Worm (Caenorhabditis elegans) whole organism, late embryonic: ENCODE results near the gene stc-1.

Experiments
- F13H6.1 ChIP-seq: sonication (generic microtip); optimal IDR thresholded peaks from 2 replicates; lab custom pipeline; 2016; ENCODE audit warnings: missing genetic modification characterization, missing compliant biosample characterization
- K02D7.2 ChIP-seq: sonication (generic microtip); optimal IDR thresholded peaks from 2 replicates; lab custom pipeline; 2017; ENCODE audit warnings: mild to moderate bottlenecking, missing genetic modification characterization, missing compliant biosample characterization
- K09A11.1 ChIP-seq: sonication (generic microtip); optimal IDR thresholded peaks from 2 replicates; lab custom pipeline; 2017; ENCODE audit warnings: antibody characterized with exemption, mild to moderate bottlenecking, missing genetic modification characterization, missing compliant biosample characterization; ENCODE audit not compliant: insufficient read depth
- T23F11.4 ChIP-seq: fragments of 200-800 bp; sonication (Bioruptor generic); optimal IDR thresholded peaks from 2 replicates; lab custom pipeline; 2018; ENCODE audit warnings: mild to moderate bottlenecking, missing genetic modification characterization, missing compliant biosample characterization
- Y22D7AL.16 ChIP-seq: sonication (generic microtip); optimal IDR thresholded peaks from 2 replicates; lab custom pipeline; 2016; ENCODE audit warnings: missing genetic modification characterization, missing compliant biosample characterization
- ama-1 ChIP-seq: fragments of 150-350 bp; optimal IDR thresholded peaks from 2 replicates; lab custom pipeline; 2014
- ceh-18 ChIP-seq: sonication (generic microtip); optimal IDR thresholded peaks from 2 replicates; lab custom pipeline; 2016; ENCODE audit warnings: missing genetic modification characterization, missing compliant biosample characterization
- ceh-31 ChIP-seq: sonication (generic microtip); optimal IDR thresholded peaks from 2 replicates; lab custom pipeline; 2016; ENCODE audit warnings: missing genetic modification characterization, missing compliant biosample characterization
- ceh-34 ChIP-seq: sonication (generic microtip); optimal IDR thresholded peaks from 2 replicates; lab custom pipeline; 2016; ENCODE audit warnings: mild to moderate bottlenecking, missing genetic modification characterization, missing compliant biosample characterization
- ceh-6 ChIP-seq: fragments of 200-800 bp; sonication (Bioruptor generic); optimal IDR thresholded peaks from 2 replicates; lab custom pipeline; 2018; ENCODE audit warnings: mild to moderate bottlenecking, missing genetic modification characterization, missing compliant biosample characterization
- elt-4 ChIP-seq: sonication (generic microtip); optimal IDR thresholded peaks from 2 replicates; lab custom pipeline; 2016; ENCODE audit warnings: missing genetic modification characterization, missing compliant biosample characterization
- ets-4 ChIP-seq: sonication (generic microtip); optimal IDR thresholded peaks from 2 replicates; lab custom pipeline; 2016; ENCODE audit warnings: missing genetic modification characterization, missing compliant biosample characterization
- eyg-1 ChIP-seq: sonication (generic microtip); optimal IDR thresholded peaks from 2 replicates; lab custom pipeline; 2016; ENCODE audit warnings: missing genotype, missing genetic modification characterization, missing compliant biosample characterization
- fkh-10 ChIP-seq: fragments of 150-350 bp; optimal IDR thresholded peaks from 2 replicates; lab custom pipeline; 2014; ENCODE audit warnings: missing biosample characterization, missing genetic modification reagents, missing genetic modification characterization
- fkh-6 ChIP-seq: sonication (generic microtip); optimal IDR thresholded peaks from 2 replicates; lab custom pipeline; 2016; ENCODE audit warnings: missing genetic modification characterization, missing compliant biosample characterization
- gmeb-2 ChIP-seq: sonication (generic microtip); optimal IDR thresholded peaks from 2 replicates; lab custom pipeline; 2016; ENCODE audit warnings: missing genetic modification characterization, inconsistent platforms, missing compliant biosample characterization
- hlh-13 ChIP-seq: fragments of 200-800 bp; sonication (Bioruptor generic); optimal IDR thresholded peaks from 2 replicates; lab custom pipeline; 2018; ENCODE audit warnings: mild to moderate bottlenecking, missing genetic modification characterization, missing compliant biosample characterization
- hlh-15 ChIP-seq: sonication (generic microtip); optimal IDR thresholded peaks from 2 replicates; lab custom pipeline; 2016; ENCODE audit warnings: missing genetic modification characterization, missing compliant biosample characterization
- madf-2 ChIP-seq: sonication (generic microtip); optimal IDR thresholded peaks from 2 replicates; lab custom pipeline; 2017; ENCODE audit warnings: missing genetic modification characterization, missing compliant biosample characterization
- nfya-1 ChIP-seq: sonication (generic microtip); optimal IDR thresholded peaks from 2 replicates; lab custom pipeline; 2017; ENCODE audit warnings: missing genetic modification characterization, mild to moderate bottlenecking, missing compliant biosample characterization, antibody characterized with exemption, moderate library complexity
- nhr-11 ChIP-seq: fragments of 150-350 bp; optimal IDR thresholded peaks from 2 replicates; lab custom pipeline; 2014; ENCODE audit warnings: missing biosample characterization, missing genetic modification characterization
- nhr-232 ChIP-seq: sonication (generic microtip); optimal IDR thresholded peaks from 2 replicates; lab custom pipeline; 2016; ENCODE audit warnings: missing genetic modification characterization, missing compliant biosample characterization
- npax-4 ChIP-seq: sonication (generic microtip); optimal IDR thresholded peaks from 2 replicates; lab custom pipeline; 2016; ENCODE audit warnings: missing genetic modification characterization, missing compliant biosample characterization
- odd-2 ChIP-seq: sonication (generic microtip); optimal IDR thresholded peaks from 2 replicates; lab custom pipeline; 2017; ENCODE audit warnings: antibody characterized with exemption, mild to moderate bottlenecking, missing genetic modification characterization, missing compliant biosample characterization
- pag-3 ChIP-seq: sonication (generic microtip); optimal IDR thresholded peaks from 2 replicates; lab custom pipeline; 2016; ENCODE audit warnings: missing compliant biosample characterization, missing genetic modification characterization, borderline replicate concordance
- pha-2 ChIP-seq: sonication (generic microtip); optimal IDR thresholded peaks from 2 replicates; lab custom pipeline; 2017; ENCODE audit warnings: mild to moderate bottlenecking, missing genetic modification characterization, missing compliant biosample characterization
- pha-4 ChIP-seq: fragments of 150-350 bp; optimal IDR thresholded peaks from 2 replicates; lab custom pipeline; 2018; ENCODE audit warnings: missing biosample characterization, missing genetic modification reagents, missing genetic modification characterization
- pqm-1 ChIP-seq: sonication (generic microtip); optimal IDR thresholded peaks from 2 replicates; lab custom pipeline; 2016; ENCODE audit warnings: missing genetic modification characterization, missing compliant biosample characterization
- pros-1 ChIP-seq: fragments of 150-350 bp; optimal IDR thresholded peaks from 2 replicates; lab custom pipeline; 2014; ENCODE audit warnings: missing biosample characterization, missing genetic modification reagents, missing genetic modification characterization
- sox-4 ChIP-seq: sonication (generic microtip); optimal IDR thresholded peaks from 2 replicates; lab custom pipeline; 2017; ENCODE audit warnings: mild to moderate bottlenecking, missing genetic modification characterization, inconsistent platforms, missing compliant biosample characterization
- syd-9 ChIP-seq: sonication (generic microtip); optimal IDR thresholded peaks from 2 replicates; lab custom pipeline; 2016; ENCODE audit warnings: mild to moderate bottlenecking, missing genetic modification characterization, moderate library complexity, missing compliant biosample characterization
- tbx-2 ChIP-seq: sonication (generic microtip); optimal IDR thresholded peaks from 2 replicates; lab custom pipeline; 2016; ENCODE audit warnings: missing genetic modification characterization, missing compliant biosample characterization
- ttx-3 ChIP-seq: sonication (generic microtip); optimal IDR thresholded peaks from 2 replicates; lab custom pipeline; 2016; ENCODE audit warnings: missing genetic modification reagents, missing genetic modification characterization, missing compliant biosample characterization
- unc-42 ChIP-seq: sonication (generic microtip); optimal IDR thresholded peaks from 2 replicates; lab custom pipeline; 2016; ENCODE audit warnings: missing genotype, missing genetic modification characterization, missing compliant biosample characterization
- unc-86 ChIP-seq: sonication (generic microtip); optimal IDR thresholded peaks from 2 replicates; lab custom pipeline; 2016; ENCODE audit warnings: missing genetic modification characterization, missing compliant biosample characterization
- ztf-16 ChIP-seq: sonication (generic microtip); optimal IDR thresholded peaks from 2 replicates; lab custom pipeline; 2017; ENCODE audit warnings: missing genetic modification characterization, missing compliant biosample characterization

The stc-1 gene

DNA sequence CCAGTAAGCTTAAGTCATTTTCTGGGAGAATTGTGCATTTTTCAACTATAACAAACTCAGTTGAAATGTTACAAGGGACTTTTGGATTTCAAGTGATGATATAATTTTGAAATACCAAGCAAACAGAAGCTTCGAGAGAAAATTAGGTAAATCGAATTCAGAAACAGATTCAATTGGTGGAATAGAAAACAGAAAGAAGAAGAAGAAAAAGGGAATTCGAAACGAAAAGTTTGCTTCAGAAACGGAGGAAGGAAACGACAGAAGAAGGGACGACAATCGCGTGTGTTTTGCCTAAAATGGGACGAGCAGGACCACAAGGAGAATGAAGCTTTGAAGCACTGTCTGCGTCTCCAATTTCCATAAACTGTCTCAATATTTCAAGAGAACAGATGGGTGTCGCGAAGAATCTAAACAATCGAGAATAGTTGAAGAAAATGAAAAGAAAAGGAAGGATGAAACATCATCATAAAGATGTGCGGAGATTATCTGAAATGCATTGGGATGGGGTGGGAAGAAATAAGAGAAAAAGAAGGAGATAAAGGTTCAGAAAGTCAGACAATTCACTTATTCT lies 21.8 kb upstream of the stc-1 start:
- TF ChIP-seq T23F11.4 (GFP tag; lab: Kevin White, UChicago): no peak
- TF ChIP-seq npax-4 (tag; lab: Kevin White, UChicago): no peak
- no peak for TF ChIP-seq hlh-15
- TF ChIP-seq ceh-31 (tag; lab: Kevin White, UChicago): peak; percentile 54
- peak; percentile 96 for TF ChIP-seq unc-42 (tag; lab: Kevin White, UChicago)
- TF ChIP-seq, all 69 proteins: peak for 2

DNA sequence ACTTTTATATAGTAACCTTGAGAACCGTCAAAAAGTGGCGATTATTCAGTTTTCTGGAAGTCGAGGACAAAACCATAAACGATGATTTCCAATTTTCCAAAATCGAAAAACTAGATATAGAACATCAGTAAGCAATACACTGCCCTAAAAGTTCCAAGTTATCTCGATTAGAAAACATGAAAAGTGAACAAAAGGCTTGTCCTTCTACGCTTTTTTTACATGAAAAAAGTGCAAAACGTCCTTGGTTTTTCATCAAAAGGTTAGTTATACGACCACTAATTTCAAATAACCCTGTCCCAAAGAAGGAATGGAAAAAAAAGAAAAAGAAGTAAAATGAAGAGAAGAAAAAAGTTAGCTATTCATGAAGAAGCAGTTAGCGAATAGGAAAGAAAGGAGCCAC lies 20.0 kb upstream of the stc-1 start:
- TF ChIP-seq Y22D7AL.16 (tag; lab: Kevin White, UChicago): no peak
- no peak for TF ChIP-seq unc-42 (tag; lab: Kevin White, UChicago)
- no peak for TF ChIP-seq pag-3 (tag; lab: Kevin White, UChicago)
- TF ChIP-seq nfya-1 (tag; lab: Kevin White, UChicago): no peak
- no peak for TF ChIP-seq gmeb-2 (tag; lab: Kevin White, UChicago)

DNA sequence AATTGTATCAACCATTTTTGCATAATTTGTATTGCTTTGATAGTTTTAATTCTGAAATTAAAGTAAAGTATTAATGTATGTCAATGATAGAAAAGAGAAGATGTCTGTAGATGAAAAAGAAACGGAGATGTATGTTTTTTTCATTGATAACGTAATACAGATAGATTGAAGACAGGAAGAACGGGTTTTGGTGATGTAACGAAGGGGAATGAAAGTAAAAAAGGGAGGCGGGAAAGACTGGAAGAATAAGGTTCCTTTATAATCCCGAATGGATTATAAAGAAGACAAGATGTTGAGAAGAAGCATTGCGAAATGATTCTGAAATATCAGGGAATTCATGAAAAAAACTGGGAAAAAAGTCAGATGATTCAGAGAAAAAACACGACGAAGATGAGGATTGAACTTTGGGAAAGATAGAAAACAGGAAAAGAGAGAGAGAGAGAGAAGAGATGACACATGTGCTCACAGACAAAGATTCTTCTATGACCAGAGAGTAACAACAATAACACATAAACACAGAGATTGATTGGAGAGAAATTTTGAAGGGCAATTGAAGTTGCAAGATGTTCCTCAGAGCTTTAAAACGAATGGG lies 19.2 kb upstream of the stc-1 start, which contains the start of gene F54C9.11:
F54C9.11 (minus strand) TSS at position 51 of the 592 bp plus-strand sequence.
- no peak for TF ChIP-seq elt-4
- TF ChIP-seq syd-9 (tag; lab: Kevin White, UChicago): no peak
- TF ChIP-seq unc-42 (tag; lab: Kevin White, UChicago): no peak
- TF ChIP-seq odd-2 (tag; lab: Kevin White, UChicago): no peak
- no peak for TF ChIP-seq ceh-6 (GFP tag; lab: Kevin White, UChicago)
- TF ChIP-seq sox-4 (tag; lab: Kevin White, UChicago): no peak
- TF ChIP-seq ztf-16 (tag; lab: Kevin White, UChicago): no peak
- TF ChIP-seq pha-2 (tag; lab: Kevin White, UChicago): no peak
- TF ChIP-seq hlh-15: no peak
- no peak for TF ChIP-seq ceh-34 (tag; lab: Kevin White, UChicago)
- TF ChIP-seq ets-4: no peak
- no peak for TF ChIP-seq ama-1
- no peak for TF ChIP-seq eyg-1 (tag; lab: Kevin White, UChicago)
- no peak for TF ChIP-seq K09A11.1 (tag; lab: Kevin White, UChicago)
- no peak for TF ChIP-seq fkh-6

DNA sequence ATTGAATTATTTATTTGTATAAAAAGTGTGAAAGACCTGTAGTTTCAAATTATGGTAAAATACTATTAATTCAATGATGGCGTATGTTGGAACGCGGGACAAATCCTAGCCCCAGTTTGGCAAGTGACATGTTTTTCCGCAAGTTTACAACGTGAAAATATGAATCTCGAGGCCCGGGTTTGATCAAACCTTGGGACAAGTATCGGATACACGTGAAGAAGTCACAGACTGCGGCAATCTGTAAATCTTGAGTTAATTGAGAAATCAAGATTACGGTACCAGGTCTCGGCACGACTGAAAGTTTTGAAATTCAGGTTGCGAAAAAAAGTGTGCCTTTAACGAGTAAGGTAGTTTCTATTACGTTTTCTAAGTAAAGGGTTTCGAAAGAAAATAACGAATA lies 17.1 kb upstream of the stc-1 start:
- TF ChIP-seq ama-1: peak; percentile 33
- TF ChIP-seq nhr-232 (tag; lab: Kevin White, UChicago): no peak
- TF ChIP-seq pros-1: no peak
- no peak for TF ChIP-seq hlh-13 (GFP tag; lab: Kevin White, UChicago)
- no peak for TF ChIP-seq ceh-34 (tag; lab: Kevin White, UChicago)
- TF ChIP-seq ets-4: no peak

DNA sequence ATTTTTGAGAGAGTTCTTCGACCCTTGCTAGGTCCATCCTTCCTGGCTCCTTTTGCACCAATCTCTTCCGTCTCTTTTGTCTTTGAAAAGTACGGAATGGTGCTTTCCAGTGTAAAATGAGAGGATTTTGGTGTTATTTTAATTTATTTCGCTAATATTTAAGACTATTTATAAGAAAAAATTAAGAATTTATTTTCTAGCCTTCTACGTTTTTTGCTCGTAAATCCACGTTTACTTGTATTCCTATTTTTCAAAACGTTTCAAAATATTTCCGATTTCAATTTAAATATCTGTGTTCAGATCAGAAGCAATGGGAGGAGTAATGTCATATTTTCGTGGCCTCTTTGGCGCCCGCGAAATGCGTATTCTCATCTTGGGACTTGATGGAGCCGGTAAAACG lies 15.8 kb upstream of the stc-1 start, which contains the start of gene arl-1:
arl-1 (plus strand) TSS at position 301 of the 400 bp plus-strand sequence.
- TF ChIP-seq tbx-2 (tag; lab: Kevin White, UChicago) (no peak), fkh-10 (no peak), ets-4 (no peak), pag-3 (tag; lab: Kevin White, UChicago) (no peak)

DNA sequence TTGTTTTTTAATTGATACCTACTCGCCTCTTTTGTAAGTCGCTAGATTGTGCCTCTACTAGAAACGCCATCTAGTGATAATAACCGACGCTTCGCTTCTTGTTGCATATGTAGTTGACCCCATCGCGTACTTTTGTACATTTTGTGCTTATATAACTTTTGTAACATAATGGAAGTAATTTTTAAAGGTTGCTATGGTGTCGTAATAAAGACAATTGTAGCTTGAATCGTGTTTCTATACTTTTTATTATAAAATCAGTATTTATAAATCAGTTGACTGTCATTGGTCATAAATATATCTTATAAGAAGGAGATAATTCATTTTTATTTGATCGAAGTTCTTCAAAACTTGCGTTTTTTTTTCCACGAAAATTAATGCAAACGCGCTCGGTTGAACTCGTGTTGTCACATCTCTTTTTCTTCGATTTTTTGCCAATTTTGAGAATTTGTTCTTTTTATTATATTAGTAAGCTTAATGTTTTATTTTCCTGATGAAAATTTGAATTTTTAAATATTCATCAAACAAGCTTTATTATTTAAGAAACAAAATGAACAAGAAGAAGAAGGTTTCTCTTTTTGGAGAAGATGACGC lies 11.7 kb upstream of the stc-1 start, which contains the start of gene F54C9.9:
F54C9.9 (plus strand) TSS at position 541 of the 591 bp plus-strand sequence.
- TF ChIP-seq ceh-34 (tag; lab: Kevin White, UChicago): no peak

DNA sequence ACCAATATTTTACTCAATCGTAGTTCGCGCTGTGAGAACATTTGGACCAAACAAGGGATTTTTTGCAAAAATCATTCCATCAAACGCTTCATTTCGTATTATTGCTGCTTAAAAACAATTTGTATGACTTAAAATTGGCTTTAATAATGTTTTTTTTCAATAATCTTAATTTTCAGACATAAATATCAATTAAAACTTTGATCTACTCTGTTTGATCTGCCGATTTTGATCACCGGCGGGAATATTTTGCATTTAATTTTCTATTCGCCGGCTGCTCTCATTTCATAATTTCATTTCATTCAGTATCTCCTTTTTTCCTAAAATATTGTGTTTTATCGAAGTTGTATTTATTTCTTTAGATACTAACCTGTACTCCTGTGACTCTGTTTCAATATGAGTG lies 9.2 kb upstream of the stc-1 start, which contains the start of gene puf-5:
puf-5 (plus strand) TSS at position 358 of the 400 bp plus-strand sequence.
- no peak for TF ChIP-seq madf-2 (tag; lab: Kevin White, UChicago)
- TF ChIP-seq unc-86 (tag; lab: Kevin White, UChicago): no peak
- no peak for TF ChIP-seq ceh-18 (tag; lab: Kevin White, UChicago)
- TF ChIP-seq syd-9 (tag; lab: Kevin White, UChicago): no peak
- no peak for TF ChIP-seq hlh-13 (GFP tag; lab: Kevin White, UChicago)
- no peak for TF ChIP-seq K02D7.2
- TF ChIP-seq pha-4: no peak
- no peak for TF ChIP-seq ttx-3 (tag; lab: Kevin White, UChicago)
- TF ChIP-seq nhr-11 (tag; lab: Kevin White, UChicago): no peak
- no peak for TF ChIP-seq pqm-1 (tag; lab: Kevin White, UChicago)
- TF ChIP-seq F13H6.1 (tag; lab: Kevin White, UChicago): no peak
